Fruit fly (Drosophila melanogaster) whole organism, embryonic: ENCODE results near the gene CG5861.

Experiments used
- Ada2b ChIP-seq: fragments of 200-800 bp; sonication (Bioruptor generic); IDR thresholded peaks from 2 replicates; pipeline ENCODE4 v1.3.6; 2022; ENCODE audit warnings: missing biosample characterization, missing genetic modification characterization
- Adf1 ChIP-seq: fragments of 200-800 bp; sonication (Bioruptor generic); IDR thresholded peaks from 2 replicates; pipeline ENCODE4 v1.3.6; 2022; ENCODE audit warnings: missing biosample characterization, missing genetic modification characterization
- Antp ChIP-seq: fragments of 200-800 bp; sonication (Bioruptor generic); optimal IDR thresholded peaks from 3 replicates; lab custom pipeline; 2016; ENCODE audit warnings: missing biosample characterization, missing genetic modification characterization
- CG10147 ChIP-seq: fragments of 200-800 bp; sonication (Bioruptor generic); optimal IDR thresholded peaks from 2 replicates; lab custom pipeline; 2019; ENCODE audit warnings: missing biosample characterization, mild to moderate bottlenecking, missing genetic modification characterization, moderate library complexity
- CG10209 ChIP-seq: fragments of 200-800 bp; sonication (Bioruptor generic); optimal IDR thresholded peaks from 3 replicates; lab custom pipeline; 2017; ENCODE audit warnings: missing biosample characterization, mild to moderate bottlenecking, missing genetic modification characterization, missing genetic modification reagents
- CG10462 ChIP-seq: fragments of 200-800 bp; sonication (Bioruptor generic); optimal IDR thresholded peaks from 2 replicates; lab custom pipeline; 2016; ENCODE audit warnings: missing biosample characterization, missing genetic modification characterization
- CG11398 ChIP-seq: fragments of 200-800 bp; sonication (Bioruptor generic); optimal IDR thresholded peaks from 2 replicates; lab custom pipeline; 2016; ENCODE audit warnings: missing biosample characterization, missing genetic modification characterization
- CG12744 ChIP-seq: fragments of 200-800 bp; sonication (Bioruptor generic); optimal IDR thresholded peaks from 2 replicates; lab custom pipeline; 2016; ENCODE audit warnings: missing biosample characterization, missing genetic modification characterization
- CG13775 ChIP-seq: fragments of 200-800 bp; sonication (Bioruptor generic); optimal IDR thresholded peaks from 3 replicates; lab custom pipeline; 2017; ENCODE audit warnings: missing biosample characterization, mild to moderate bottlenecking, missing genetic modification characterization
- CG15269 ChIP-seq: fragments of 200-800 bp; sonication (Bioruptor generic); optimal IDR thresholded peaks from 2 replicates; lab custom pipeline; 2018; ENCODE audit warnings: missing biosample characterization, mild to moderate bottlenecking, missing genetic modification characterization, moderate library complexity
- CG15479 ChIP-seq: fragments of 200-800 bp; sonication (Bioruptor generic); optimal IDR thresholded peaks from 3 replicates; lab custom pipeline; 2019; ENCODE audit warnings: missing biosample characterization, mild to moderate bottlenecking, missing genetic modification characterization, moderate library complexity
- CG1602 ChIP-seq: fragments of 200-800 bp; sonication (Bioruptor generic); optimal IDR thresholded peaks from 3 replicates; lab custom pipeline; 2016; ENCODE audit warnings: missing biosample characterization, missing genetic modification characterization
- CG17385 ChIP-seq: fragments of 200-800 bp; sonication (Bioruptor generic); optimal IDR thresholded peaks from 3 replicates; lab custom pipeline; 2018; ENCODE audit warnings: missing biosample characterization, mild to moderate bottlenecking, missing genetic modification characterization
- CG17612 ChIP-seq: fragments of 200-800 bp; sonication (Bioruptor generic); IDR thresholded peaks from 2 replicates; pipeline ENCODE4 v1.3.6; 2022; ENCODE audit warnings: missing biosample characterization, missing genetic modification characterization
- CG3065 ChIP-seq: fragments of 200-800 bp; sonication (Bioruptor generic); optimal IDR thresholded peaks from 2 replicates; lab custom pipeline; 2016; ENCODE audit warnings: missing biosample characterization, missing genetic modification characterization
- CG31388 ChIP-seq: fragments of 200-800 bp; sonication (Bioruptor generic); optimal IDR thresholded peaks from 2 replicates; lab custom pipeline; 2016; ENCODE audit warnings: missing biosample characterization, missing genetic modification characterization
- CG34376 ChIP-seq: fragments of 200-800 bp; sonication (Bioruptor generic); optimal IDR thresholded peaks from 2 replicates; lab custom pipeline; 2018; ENCODE audit warnings: missing biosample characterization, mild to moderate bottlenecking, missing genetic modification characterization
- CG3995 ChIP-seq: fragments of 200-800 bp; sonication (Bioruptor generic); optimal IDR thresholded peaks from 3 replicates; lab custom pipeline; 2016; ENCODE audit warnings: missing biosample characterization, missing genetic modification characterization
- CG5180 ChIP-seq: fragments of 200-800 bp; sonication (Bioruptor generic); optimal IDR thresholded peaks from 3 replicates; lab custom pipeline; 2017; ENCODE audit warnings: missing biosample characterization, missing genetic modification characterization, mild to moderate bottlenecking, moderate library complexity, missing genetic modification reagents
- CG6654 ChIP-seq: fragments of 200-800 bp; sonication (Bioruptor generic); optimal IDR thresholded peaks from 2 replicates; lab custom pipeline; 2017; ENCODE audit warnings: missing biosample characterization, mild to moderate bottlenecking, missing genetic modification characterization
- Chrac-16 ChIP-seq: fragments of 200-800 bp; sonication (Bioruptor generic); optimal IDR thresholded peaks from 3 replicates; lab custom pipeline; 2016; ENCODE audit warnings: missing biosample characterization, missing genetic modification characterization
- Dfd ChIP-seq, 2 experiments: fragments of >200 bp; optimal IDR thresholded peaks; 2 replicates each; lab custom pipeline; 2017; ENCODE audit warnings: missing biosample characterization in 2 of 2, missing genetic modification characterization in 2 of 2
- Jarid2 ChIP-seq: fragments of 200-800 bp; sonication (Bioruptor generic); optimal IDR thresholded peaks from 3 replicates; lab custom pipeline; 2017; ENCODE audit warnings: mild to moderate bottlenecking, missing biosample characterization, missing genetic modification reagents, missing genetic modification characterization
- Lhr ChIP-seq: fragments of 200-800 bp; sonication (Bioruptor generic); optimal IDR thresholded peaks from 3 replicates; lab custom pipeline; 2017; ENCODE audit warnings: mild to moderate bottlenecking, missing biosample characterization, missing genetic modification reagents, missing genetic modification characterization
- MESR4 ChIP-seq: fragments of 200-800 bp; sonication (Bioruptor generic); optimal IDR thresholded peaks from 2 replicates; lab custom pipeline; 2018; ENCODE audit warnings: missing biosample characterization, mild to moderate bottlenecking, missing genetic modification characterization, moderate library complexity
- MTF-1 ChIP-seq: fragments of 200-800 bp; sonication (Bioruptor generic); optimal IDR thresholded peaks from 2 replicates; lab custom pipeline; 2018; ENCODE audit warnings: missing biosample characterization, mild to moderate bottlenecking, missing genetic modification characterization, borderline replicate concordance
- Mrtf ChIP-seq: fragments of 200-800 bp; sonication (Bioruptor generic); IDR thresholded peaks from 3 replicates; pipeline ENCODE4 v1.3.6; 2022; ENCODE audit warnings: missing biosample characterization, missing genetic modification characterization
- Side ChIP-seq: fragments of 200-800 bp; sonication (Bioruptor generic); optimal IDR thresholded peaks from 2 replicates; lab custom pipeline; 2016; ENCODE audit warnings: missing biosample characterization, missing genetic modification characterization
- Vsx1 ChIP-seq: fragments of 200-800 bp; sonication (Bioruptor generic); optimal IDR thresholded peaks from 2 replicates; lab custom pipeline; 2017; ENCODE audit warnings: missing biosample characterization, mild to moderate bottlenecking, missing genetic modification characterization, missing genetic modification reagents
- Xrp1 ChIP-seq: fragments of 200-800 bp; sonication (Bioruptor generic); IDR thresholded peaks from 2 replicates; pipeline ENCODE4 v1.3.6; 2022; ENCODE audit warnings: missing biosample characterization, missing genetic modification characterization
- abd-A ChIP-seq: fragments of 200-800 bp; sonication (Bioruptor generic); optimal IDR thresholded peaks from 3 replicates; lab custom pipeline; 2019; ENCODE audit warnings: missing biosample characterization, mild to moderate bottlenecking, missing genetic modification characterization, moderate library complexity
- btn ChIP-seq: fragments of 200-800 bp; sonication (Bioruptor generic); optimal IDR thresholded peaks from 2 replicates; lab custom pipeline; 2016; ENCODE audit warnings: missing biosample characterization, missing genetic modification characterization
- cad ChIP-seq: fragments of >200 bp; optimal IDR thresholded peaks from 2 replicates; lab custom pipeline; 2017; ENCODE audit warnings: missing biosample characterization, missing genetic modification characterization
- caup ChIP-seq: fragments of 200-800 bp; sonication (Bioruptor generic); optimal IDR thresholded peaks from 3 replicates; lab custom pipeline; 2017; ENCODE audit warnings: missing biosample characterization, mild to moderate bottlenecking, missing genetic modification characterization, moderate library complexity; ENCODE audit not compliant: severe bottlenecking
- dysf ChIP-seq: fragments of 200-800 bp; sonication (Bioruptor generic); IDR thresholded peaks from 3 replicates; pipeline ENCODE4 v1.3.6; 2022; ENCODE audit warnings: missing biosample characterization, missing genetic modification characterization
- eve ChIP-seq, 2 experiments: fragments of >200 bp; optimal IDR thresholded peaks; 2 replicates each; lab custom pipeline; 2017; ENCODE audit warnings: missing biosample characterization in 2 of 2, missing genetic modification characterization in 2 of 2
- gfzf ChIP-seq: fragments of 200-800 bp; sonication (Bioruptor generic); optimal IDR thresholded peaks from 2 replicates; lab custom pipeline; 2016; ENCODE audit warnings: missing biosample characterization, mild to moderate bottlenecking, missing genetic modification characterization, moderate library complexity
- ken ChIP-seq: fragments of 200-800 bp; sonication (Bioruptor generic); IDR thresholded peaks from 3 replicates; pipeline ENCODE4 v1.3.6; 2022; ENCODE audit warnings: missing biosample characterization, missing genetic modification characterization
- lbe ChIP-seq: fragments of 200-800 bp; sonication (Bioruptor generic); optimal IDR thresholded peaks from 2 replicates; lab custom pipeline; 2016; ENCODE audit warnings: missing biosample characterization, mild to moderate bottlenecking, missing genetic modification characterization
- luna ChIP-seq: fragments of 200-800 bp; sonication (Bioruptor generic); optimal IDR thresholded peaks from 2 replicates; lab custom pipeline; 2016; ENCODE audit warnings: missing biosample characterization, missing genetic modification characterization
- nerfin-2 ChIP-seq: fragments of 200-800 bp; sonication (Bioruptor generic); IDR thresholded peaks from 2 replicates; pipeline ENCODE4 v1.3.6; 2022; ENCODE audit warnings: missing biosample characterization, missing genetic modification characterization; ENCODE audit not compliant: partially characterized antibody
- odd ChIP-seq: fragments of 200-800 bp; sonication (Bioruptor generic); optimal IDR thresholded peaks from 2 replicates; lab custom pipeline; 2017; ENCODE audit warnings: missing biosample characterization, mild to moderate bottlenecking, missing genetic modification characterization
- pnt ChIP-seq: fragments of 200-800 bp; sonication (Bioruptor generic); optimal IDR thresholded peaks from 3 replicates; lab custom pipeline; 2016; ENCODE audit warnings: missing biosample characterization, missing genetic modification characterization
- salm ChIP-seq: fragments of 200-800 bp; sonication (Bioruptor generic); optimal IDR thresholded peaks from 2 replicates; lab custom pipeline; 2018; ENCODE audit warnings: missing biosample characterization, mild to moderate bottlenecking, missing genetic modification characterization
- sim ChIP-seq: fragments of 200-800 bp; sonication (Bioruptor generic); IDR thresholded peaks from 2 replicates; pipeline ENCODE4 v1.3.6; 2022; ENCODE audit warnings: missing biosample characterization, missing genetic modification characterization
- so ChIP-seq: fragments of 200-800 bp; sonication (Bioruptor generic); IDR thresholded peaks from 3 replicates; pipeline ENCODE4 v1.3.6; 2022; ENCODE audit warnings: missing biosample characterization, missing genetic modification characterization
- stc ChIP-seq: fragments of 200-800 bp; sonication (Bioruptor generic); IDR thresholded peaks from 2 replicates; pipeline ENCODE4 v1.3.6; 2022; ENCODE audit warnings: missing biosample characterization, missing genetic modification characterization
- twi ChIP-seq: fragments of 200-800 bp; optimal IDR thresholded peaks from 2 replicates; lab custom pipeline; 2019; ENCODE audit warnings: missing biosample characterization, mild to moderate bottlenecking, missing genetic modification characterization, moderate library complexity
- unc-4 ChIP-seq: fragments of 200-800 bp; sonication (Bioruptor generic); IDR thresholded peaks from 2 replicates; pipeline ENCODE4 v1.3.6; 2022; ENCODE audit warnings: missing biosample characterization, missing genetic modification characterization; ENCODE audit not compliant: partially characterized antibody
- yki ChIP-seq: fragments of >200 bp; optimal IDR thresholded peaks from 3 replicates; lab custom pipeline; 2018
- zen ChIP-seq: fragments of 200-800 bp; sonication (Bioruptor generic); optimal IDR thresholded peaks from 3 replicates; lab custom pipeline; 2018; ENCODE audit warnings: missing biosample characterization, mild to moderate bottlenecking, missing genetic modification characterization, moderate library complexity

The CG5861 gene

DNA sequence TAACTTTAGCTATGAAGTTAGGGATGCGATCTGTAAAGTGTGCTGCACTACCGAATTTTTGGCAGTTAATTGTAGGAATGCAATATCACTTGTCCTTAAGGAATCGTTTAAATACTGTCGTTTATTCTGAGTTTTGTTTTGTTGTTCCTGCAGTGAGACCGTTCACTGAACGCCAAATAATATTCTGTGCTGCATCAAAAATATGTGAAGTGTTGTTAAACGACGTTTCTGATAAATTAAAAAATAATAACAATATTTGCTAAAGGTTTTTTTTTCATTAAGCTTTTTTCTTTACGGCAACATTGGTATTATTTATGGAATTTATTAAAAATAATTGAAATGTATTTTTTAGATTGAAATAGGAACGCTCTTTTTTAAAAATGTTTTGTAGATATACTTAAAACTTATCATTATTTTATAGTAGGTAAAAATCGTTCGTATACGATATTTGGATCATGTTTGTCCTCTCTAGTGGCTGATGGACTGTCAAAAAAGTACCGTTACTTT is 4.3 kb downstream of the CG5861 start, which contains the start of gene GMF (continued):
- TF ChIP-seq CG10462 = no peak
- no peak for TF ChIP-seq CG17612 (GFP tag; lab: Robert Waterston, UW)
- peak; percentile 38 for TF ChIP-seq lbe (GFP tag; lab: Kevin White, UChicago)
- TF ChIP-seq Ada2b (GFP tag; lab: Robert Waterston, UW) = no peak
- no peak for TF ChIP-seq CG13775 (GFP tag; lab: Kevin White, UChicago)
- peak; percentile 10 for TF ChIP-seq CG10209
- TF ChIP-seq CG5180 = no peak
- no peak for TF ChIP-seq pnt (GFP tag; lab: Kevin White, UChicago)
- TF ChIP-seq stc (GFP tag; lab: Robert Waterston, UW) = no peak
- no peak for TF ChIP-seq sim
- TF ChIP-seq Vsx1 (GFP tag; lab: Kevin White, UChicago) = no peak
- TF ChIP-seq dysf (GFP tag; lab: Robert Waterston, UW) = no peak
- TF ChIP-seq Side (GFP tag; lab: Kevin White, UChicago) = no peak
- no peak for TF ChIP-seq eve (GFP tag; optimal IDR thresholded peaks at IDR 0.05; lab: Kevin White, UChicago)
- no peak for TF ChIP-seq CG11398 (GFP tag; lab: Kevin White, UChicago)
- TF ChIP-seq luna (GFP tag; lab: Kevin White, UChicago) = no peak
- TF ChIP-seq twi (tag; lab: Kevin White, UChicago) = peak; percentile 6
- no peak for TF ChIP-seq odd (GFP tag; lab: Kevin White, UChicago)
- TF ChIP-seq Xrp1 (GFP tag; lab: Robert Waterston, UW) = peak; percentile 55
- no peak for TF ChIP-seq CG15479 (GFP tag; lab: Kevin White, UChicago)
- no peak for TF ChIP-seq Antp
- no peak for TF ChIP-seq CG31388
- TF ChIP-seq CG15269 (tag; lab: Kevin White, UChicago) = no peak
- peak; percentile 78 for TF ChIP-seq gfzf (GFP tag; lab: Kevin White, UChicago)
- TF ChIP-seq CG34376 (GFP tag; lab: Kevin White, UChicago) = no peak
- TF ChIP-seq btn (GFP tag; lab: Kevin White, UChicago) = no peak
- TF ChIP-seq CG3995 (GFP tag; lab: Kevin White, UChicago) = peak; percentile 53
- TF ChIP-seq Lhr (GFP tag; lab: Kevin White, UChicago) = peak; percentile 53
- no peak for TF ChIP-seq so (GFP tag; lab: Robert Waterston, UW)
- no peak for TF ChIP-seq CG12744
- no peak for TF ChIP-seq Dfd (GFP tag; optimal IDR thresholded peaks at IDR 0.05; lab: Kevin White, UChicago)
- TF ChIP-seq salm (tag; lab: Kevin White, UChicago) = peak; percentile 6
- no peak for TF ChIP-seq ken (GFP tag; lab: Robert Waterston, UW)
- no peak for TF ChIP-seq abd-A (tag; lab: Kevin White, UChicago)
- TF ChIP-seq CG1602 (GFP tag; lab: Kevin White, UChicago) = peak; percentile 23
- TF ChIP-seq CG3065 (GFP tag; lab: Kevin White, UChicago) = peak; percentile 5
- TF ChIP-seq cad (GFP tag; lab: Kevin White, UChicago) = no peak
- TF ChIP-seq caup (GFP tag; lab: Kevin White, UChicago) = no peak
- peak; percentile 62 for TF ChIP-seq zen (tag; lab: Kevin White, UChicago)
- no peak for TF ChIP-seq Mrtf (GFP tag; lab: Robert Waterston, UW)
- TF ChIP-seq unc-4 = peak; percentile 21; the same call in 1 of the 2 replicates
- TF ChIP-seq CG6654 (GFP tag; lab: Kevin White, UChicago) = no peak
- TF ChIP-seq Jarid2 (GFP tag; lab: Kevin White, UChicago) = no peak
- TF ChIP-seq MESR4 (GFP tag; lab: Kevin White, UChicago) = peak; percentile 70
- peak; percentile 42 for TF ChIP-seq Chrac-16 (GFP tag; lab: Kevin White, UChicago)
- TF ChIP-seq MTF-1 (GFP tag; lab: Kevin White, UChicago) = no peak
- no peak for TF ChIP-seq nerfin-2 (GFP tag; lab: Robert Waterston, UW)
- peak; percentile 26; the same call in 1 of the 2 replicates for TF ChIP-seq Adf1
- TF ChIP-seq yki = no peak
- peak; percentile 48 for TF ChIP-seq CG10147 (GFP tag; lab: Kevin White, UChicago)
- peak; percentile 38 for TF ChIP-seq CG17385 (GFP tag; lab: Kevin White, UChicago)
